Worm (Caenorhabditis elegans) whole organism, late embryonic: ENCODE measurements around the gene E04D5.4.

Source experiments
- C08G9.2 ChIP-seq: sonication (generic microtip); optimal IDR thresholded peaks from 2 replicates; lab custom pipeline; 2016; ENCODE audit warnings: mild to moderate bottlenecking, missing genetic modification characterization, moderate library complexity, missing compliant biosample characterization
- C38D4.7 ChIP-seq: fragments of 200-800 bp; sonication (Bioruptor generic); optimal IDR thresholded peaks from 2 replicates; lab custom pipeline; 2018; ENCODE audit warnings: mild to moderate bottlenecking, missing genetic modification characterization, moderate library complexity, missing compliant biosample characterization
- F13H6.1 ChIP-seq: sonication (generic microtip); optimal IDR thresholded peaks from 2 replicates; lab custom pipeline; 2016; ENCODE audit warnings: missing genetic modification characterization, missing compliant biosample characterization
- K02D7.2 ChIP-seq: sonication (generic microtip); optimal IDR thresholded peaks from 2 replicates; lab custom pipeline; 2017; ENCODE audit warnings: mild to moderate bottlenecking, missing genetic modification characterization, missing compliant biosample characterization
- T23F11.4 ChIP-seq: fragments of 200-800 bp; sonication (Bioruptor generic); optimal IDR thresholded peaks from 2 replicates; lab custom pipeline; 2018; ENCODE audit warnings: mild to moderate bottlenecking, missing genetic modification characterization, missing compliant biosample characterization
- ahr-1 ChIP-seq: sonication (generic microtip); optimal IDR thresholded peaks from 2 replicates; lab custom pipeline; 2016; ENCODE audit warnings: missing genetic modification characterization, missing compliant biosample characterization
- ceh-2 ChIP-seq: sonication (generic microtip); optimal IDR thresholded peaks from 2 replicates; lab custom pipeline; 2016; ENCODE audit warnings: missing genotype, missing genetic modification characterization, missing compliant biosample characterization
- ceh-22 ChIP-seq: sonication (generic microtip); optimal IDR thresholded peaks from 2 replicates; lab custom pipeline; 2017; ENCODE audit warnings: missing biosample characterization, missing genetic modification characterization
- ceh-31 ChIP-seq: sonication (generic microtip); optimal IDR thresholded peaks from 2 replicates; lab custom pipeline; 2016; ENCODE audit warnings: missing genetic modification characterization, missing compliant biosample characterization
- ceh-48 ChIP-seq: sonication (generic microtip); optimal IDR thresholded peaks from 2 replicates; lab custom pipeline; 2016; ENCODE audit warnings: missing genetic modification characterization, inconsistent platforms, missing compliant biosample characterization
- ceh-6 ChIP-seq: fragments of 200-800 bp; sonication (Bioruptor generic); optimal IDR thresholded peaks from 2 replicates; lab custom pipeline; 2018; ENCODE audit warnings: mild to moderate bottlenecking, missing genetic modification characterization, missing compliant biosample characterization
- ceh-9 ChIP-seq: sonication (generic microtip); optimal IDR thresholded peaks from 2 replicates; lab custom pipeline; 2016; ENCODE audit warnings: mild to moderate bottlenecking, missing genetic modification characterization, inconsistent platforms, missing compliant biosample characterization
- dve-1 ChIP-seq: sonication (generic microtip); optimal IDR thresholded peaks from 2 replicates; lab custom pipeline; 2017; ENCODE audit warnings: antibody characterized with exemption, mild to moderate bottlenecking, missing genetic modification characterization, missing compliant biosample characterization
- elt-4 ChIP-seq: sonication (generic microtip); optimal IDR thresholded peaks from 2 replicates; lab custom pipeline; 2016; ENCODE audit warnings: missing genetic modification characterization, missing compliant biosample characterization
- ets-4 ChIP-seq: sonication (generic microtip); optimal IDR thresholded peaks from 2 replicates; lab custom pipeline; 2016; ENCODE audit warnings: missing genetic modification characterization, missing compliant biosample characterization
- eyg-1 ChIP-seq: sonication (generic microtip); optimal IDR thresholded peaks from 2 replicates; lab custom pipeline; 2016; ENCODE audit warnings: missing genotype, missing genetic modification characterization, missing compliant biosample characterization
- fax-1 ChIP-seq: sonication (generic microtip); optimal IDR thresholded peaks from 2 replicates; lab custom pipeline; 2016; ENCODE audit warnings: missing genotype, missing genetic modification characterization, missing compliant biosample characterization
- fkh-10 ChIP-seq: fragments of 150-350 bp; optimal IDR thresholded peaks from 2 replicates; lab custom pipeline; 2014; ENCODE audit warnings: missing biosample characterization, missing genetic modification reagents, missing genetic modification characterization
- fkh-6 ChIP-seq: sonication (generic microtip); optimal IDR thresholded peaks from 2 replicates; lab custom pipeline; 2016; ENCODE audit warnings: missing genetic modification characterization, missing compliant biosample characterization
- hlh-6 ChIP-seq: sonication (generic microtip); optimal IDR thresholded peaks from 2 replicates; lab custom pipeline; 2016; ENCODE audit warnings: missing genotype, missing genetic modification characterization, missing compliant biosample characterization
- lin-11 ChIP-seq: fragments of 200-800 bp; sonication (Bioruptor generic); optimal IDR thresholded peaks from 2 replicates; lab custom pipeline; 2018; ENCODE audit warnings: mild to moderate bottlenecking, missing genetic modification characterization, missing compliant biosample characterization
- madf-2 ChIP-seq: sonication (generic microtip); optimal IDR thresholded peaks from 2 replicates; lab custom pipeline; 2017; ENCODE audit warnings: missing genetic modification characterization, missing compliant biosample characterization
- npax-4 ChIP-seq: sonication (generic microtip); optimal IDR thresholded peaks from 2 replicates; lab custom pipeline; 2016; ENCODE audit warnings: missing genetic modification characterization, missing compliant biosample characterization
- pag-3 ChIP-seq: sonication (generic microtip); optimal IDR thresholded peaks from 2 replicates; lab custom pipeline; 2016; ENCODE audit warnings: missing compliant biosample characterization, missing genetic modification characterization, borderline replicate concordance
- pat-9 ChIP-seq: fragments of 200-800 bp; sonication (Bioruptor generic); optimal IDR thresholded peaks from 2 replicates; lab custom pipeline; 2018; ENCODE audit warnings: mild to moderate bottlenecking, missing genetic modification characterization, moderate library complexity, missing compliant biosample characterization
- pax-1 ChIP-seq: fragments of 150-350 bp; optimal IDR thresholded peaks from 2 replicates; lab custom pipeline; 2014; ENCODE audit warnings: missing biosample characterization, missing genetic modification characterization
- pha-4 ChIP-seq: fragments of 150-350 bp; optimal IDR thresholded peaks from 2 replicates; lab custom pipeline; 2018; ENCODE audit warnings: missing biosample characterization, missing genetic modification reagents, missing genetic modification characterization
- rnt-1 ChIP-seq: sonication (generic microtip); optimal IDR thresholded peaks from 2 replicates; lab custom pipeline; 2016; ENCODE audit warnings: missing genetic modification characterization, missing compliant biosample characterization
- sdc-2 ChIP-seq: sonication (generic microtip); optimal IDR thresholded peaks from 2 replicates; lab custom pipeline; 2016; ENCODE audit warnings: missing genotype, missing genetic modification characterization, missing compliant biosample characterization
- sox-2 ChIP-seq: fragments of 200-800 bp; sonication (Bioruptor generic); IDR thresholded peaks from 2 replicates; pipeline ENCODE4 v1.3.6; 2022; ENCODE audit warnings: missing genetic modification reagents, missing genetic modification characterization, missing compliant biosample characterization
- sox-4 ChIP-seq: sonication (generic microtip); optimal IDR thresholded peaks from 2 replicates; lab custom pipeline; 2017; ENCODE audit warnings: mild to moderate bottlenecking, missing genetic modification characterization, inconsistent platforms, missing compliant biosample characterization
- syd-9 ChIP-seq: sonication (generic microtip); optimal IDR thresholded peaks from 2 replicates; lab custom pipeline; 2016; ENCODE audit warnings: mild to moderate bottlenecking, missing genetic modification characterization, moderate library complexity, missing compliant biosample characterization
- ttx-3 ChIP-seq: sonication (generic microtip); optimal IDR thresholded peaks from 2 replicates; lab custom pipeline; 2016; ENCODE audit warnings: missing genetic modification reagents, missing genetic modification characterization, missing compliant biosample characterization
- zip-5 ChIP-seq: sonication (generic microtip); optimal IDR thresholded peaks from 2 replicates; lab custom pipeline; 2016; ENCODE audit warnings: missing genetic modification characterization, missing compliant biosample characterization
- ztf-16 ChIP-seq: sonication (generic microtip); optimal IDR thresholded peaks from 2 replicates; lab custom pipeline; 2017; ENCODE audit warnings: missing genetic modification characterization, missing compliant biosample characterization

Gene E04D5.4

DNA sequence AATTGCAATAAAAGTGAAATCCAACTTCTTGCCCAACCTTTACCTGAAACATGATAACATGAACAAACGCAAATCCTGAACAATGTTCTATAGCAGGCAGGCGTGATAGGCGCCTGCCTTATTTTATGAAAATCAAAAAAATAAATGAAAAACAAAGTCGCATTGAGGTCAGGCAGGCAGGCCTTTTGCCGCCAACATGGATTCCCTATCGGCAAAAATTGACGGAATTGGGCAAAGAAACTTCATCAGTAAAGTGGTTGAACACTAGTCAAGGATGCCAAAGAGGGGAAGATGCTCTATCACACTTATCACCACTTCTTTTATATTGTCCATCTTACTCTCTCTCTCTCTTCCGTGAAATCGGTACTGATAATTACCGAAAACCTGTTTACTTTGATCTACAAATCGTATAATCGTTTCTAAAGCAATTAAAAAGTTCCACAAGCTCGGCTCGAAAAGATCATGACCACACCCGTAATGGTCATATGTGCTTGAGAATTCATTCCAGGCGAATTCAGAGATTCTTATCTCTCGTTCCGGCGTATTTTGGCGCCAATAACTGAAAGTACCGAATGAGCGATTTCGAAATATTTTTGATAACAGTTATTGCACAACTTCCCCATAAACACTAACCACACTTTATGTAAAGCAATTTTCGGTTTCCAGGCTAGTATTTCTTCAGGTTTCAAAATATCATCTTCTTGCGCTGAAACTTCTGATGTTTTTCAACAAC, 41.9 kb downstream of the E04D5.4 start, which contains the start of the genes clec-60 and ZK666.11:
clec-60 (minus strand) TSS at position 51 of the 733 bp plus-strand sequence.
ZK666.11 (plus strand) TSS at position 699 of the 733 bp plus-strand sequence.
- TF ChIP-seq ceh-2 (tag; lab: Kevin White, UChicago) (no peak), lin-11 (no peak)

DNA sequence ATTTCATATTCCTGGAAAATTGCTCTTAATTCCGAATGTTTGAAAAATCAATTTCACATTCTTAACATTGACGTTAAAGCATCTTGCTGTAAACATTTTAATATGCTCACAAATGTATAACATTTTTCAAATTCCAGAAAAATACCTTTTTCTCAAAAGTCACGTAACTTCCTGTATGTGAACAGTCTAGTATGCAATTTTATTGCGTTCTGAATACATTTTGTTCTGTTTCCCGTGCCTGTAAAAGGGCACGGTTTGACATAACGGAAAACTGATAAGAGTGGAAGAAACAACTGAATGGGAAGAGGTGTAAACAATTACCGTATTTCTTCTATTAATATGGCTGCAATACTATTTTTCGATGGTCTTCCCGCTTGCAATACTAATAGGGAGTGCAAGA, 42.8 kb downstream of the E04D5.4 start:
- TF ChIP-seq K02D7.2 (no peak), sdc-2 (tag; lab: Kevin White, UChicago) (no peak), T23F11.4 (GFP tag; lab: Kevin White, UChicago) (no peak), rnt-1 (no peak), ceh-31 (tag; lab: Kevin White, UChicago) (no peak), pag-3 (tag; lab: Kevin White, UChicago) (no peak), lin-11 (no peak)

DNA sequence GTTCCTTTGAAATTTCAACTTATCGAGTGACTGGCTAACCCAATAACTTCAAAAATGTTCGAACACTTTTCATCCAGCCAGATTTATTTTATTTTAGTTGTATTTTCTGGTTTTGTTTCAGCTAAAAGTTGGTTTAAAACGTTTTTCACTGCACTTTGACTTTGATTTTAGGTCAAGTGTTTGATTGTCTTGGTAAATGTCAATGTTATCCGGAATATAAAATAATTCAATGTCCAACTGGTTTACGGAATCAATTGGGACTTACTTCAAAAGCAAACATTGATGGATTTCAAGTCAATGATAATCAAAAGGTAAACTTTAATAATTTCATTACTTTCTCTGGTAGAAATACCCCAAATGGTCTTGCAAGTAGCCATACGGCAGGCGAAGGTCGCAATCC, 43.8 kb downstream of the E04D5.4 start:
- no peak for TF ChIP-seq hlh-6 (tag; lab: Kevin White, UChicago)
- no peak for TF ChIP-seq ttx-3 (tag; lab: Kevin White, UChicago)
- TF ChIP-seq fkh-6 (tag; lab: Kevin White, UChicago) = no peak
- TF ChIP-seq sox-4 (tag; lab: Kevin White, UChicago) = no peak
- no peak for TF ChIP-seq syd-9 (tag; lab: Kevin White, UChicago)
- no peak for TF ChIP-seq sox-2
- no peak for TF ChIP-seq ahr-1 (tag; lab: Kevin White, UChicago)
- TF ChIP-seq pha-4 (tag; lab: Kevin White, UChicago) = no peak

DNA sequence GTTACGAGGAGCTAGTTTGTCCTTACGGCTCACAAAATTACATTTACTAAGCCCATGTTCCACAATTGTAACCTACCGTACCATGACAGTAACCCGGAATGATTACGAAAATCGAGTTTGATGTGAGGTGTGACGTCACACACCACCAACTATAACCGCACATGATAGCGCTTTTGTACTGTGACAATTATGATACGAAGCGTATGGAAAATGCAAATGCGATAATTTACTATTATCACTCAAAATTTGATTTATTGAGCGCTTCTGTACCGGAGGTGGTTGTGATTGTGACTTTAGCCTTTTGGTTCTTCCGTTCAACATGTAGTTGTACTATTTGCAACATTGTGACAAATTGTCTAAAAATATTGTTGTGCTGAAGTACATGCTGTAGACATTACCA, 45.6 kb downstream of the E04D5.4 start:
- TF ChIP-seq npax-4 (tag; lab: Kevin White, UChicago) (no peak), fkh-10 (no peak), ceh-9 (tag; lab: Kevin White, UChicago) (no peak), fax-1 (tag; lab: Kevin White, UChicago) (no peak), zip-5 (tag; lab: Kevin White, UChicago) (no peak), eyg-1 (no peak), fkh-6 (tag; lab: Kevin White, UChicago) (no peak), ets-4 (tag; lab: Kevin White, UChicago) (no peak), ceh-48 (tag; lab: Kevin White, UChicago) (no peak), ceh-22 (tag; lab: Kevin White, UChicago) (no peak), T23F11.4 (GFP tag; lab: Kevin White, UChicago) (no peak)

DNA sequence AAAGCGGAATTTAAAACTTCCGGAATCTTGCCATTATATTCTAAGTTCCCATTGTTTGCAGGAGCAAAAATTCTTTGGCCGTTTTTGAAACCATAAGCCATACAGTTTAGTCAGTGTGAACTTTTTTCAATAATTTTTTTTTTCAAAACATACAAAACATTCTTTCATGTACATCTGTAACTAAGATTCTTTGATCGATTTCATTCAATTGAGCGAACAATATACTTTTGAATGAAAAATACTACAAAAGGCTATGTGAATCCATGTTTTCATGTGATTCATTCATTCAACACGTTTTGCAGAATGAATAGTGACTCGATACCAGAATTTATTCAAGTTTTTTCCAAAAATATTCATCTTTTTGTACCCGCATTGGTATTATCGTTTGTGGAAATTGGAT, 46.7 kb downstream of the E04D5.4 start, which contains the start of gene ZK666.15:
ZK666.15 (plus strand) TSS at position 301 of the 400 bp plus-strand sequence.
- TF ChIP-seq ztf-16 (tag; lab: Kevin White, UChicago) (no peak), zip-5 (tag; lab: Kevin White, UChicago) (no peak), ceh-2 (tag; lab: Kevin White, UChicago) (no peak), F13H6.1 (tag; lab: Kevin White, UChicago) (no peak), pat-9 (tag; lab: Kevin White, UChicago) (no peak), C08G9.2 (tag; lab: Kevin White, UChicago) (no peak), dve-1 (no peak), T23F11.4 (GFP tag; lab: Kevin White, UChicago) (no peak), elt-4 (tag; lab: Kevin White, UChicago) (no peak), pax-1 (no peak), ceh-6 (GFP tag; lab: Kevin White, UChicago) (no peak), madf-2 (tag; lab: Kevin White, UChicago) (no peak), syd-9 (tag; lab: Kevin White, UChicago) (no peak), C38D4.7 (GFP tag; lab: Kevin White, UChicago) (no peak)
